Worm (Caenorhabditis elegans): ENCODE results near the gene F43B10.1.

Gene F43B10.1

DNA sequence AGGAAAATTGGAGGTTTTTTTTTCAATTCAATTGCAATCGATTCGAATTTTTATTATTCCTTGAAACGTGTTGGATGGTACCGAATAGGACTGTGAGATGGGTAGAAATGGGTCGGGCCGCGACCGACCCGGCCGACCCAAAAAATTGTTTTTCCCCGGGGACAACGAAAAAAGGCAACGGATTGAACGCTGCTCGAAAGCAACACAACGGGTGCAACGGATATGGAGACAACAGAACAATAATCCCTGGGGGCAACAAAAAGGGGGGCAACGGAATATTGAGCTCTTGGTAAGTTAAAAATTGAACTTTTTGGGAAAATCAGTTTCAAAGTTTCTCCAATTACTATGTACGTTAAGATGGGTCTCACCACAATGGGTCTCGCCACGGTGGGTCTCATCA is 39.4 kb downstream of the F43B10.1 start:
- TF ChIP-seq klf-2 (GFP tag; conservative IDR thresholded peaks at IDR 0.05): no peak
- no peak for TF ChIP-seq flt-1 (GFP tag; IDR thresholded peaks at IDR 0.05)
- TF ChIP-seq T22C8.4 (GFP tag; IDR thresholded peaks at IDR 0.05): no peak
- TF ChIP-seq tab-1 (GFP tag; IDR thresholded peaks at IDR 0.05): no peak
- TF ChIP-seq cog-1 (tag; optimal IDR thresholded peaks at IDR 0.05): no peak
- TF ChIP-seq ztf-29 (GFP tag; IDR thresholded peaks at IDR 0.05): no peak
- TF ChIP-seq ztf-23 (GFP tag; IDR thresholded peaks at IDR 0.05): no peak
- no peak for TF ChIP-seq med-1 (GFP tag; optimal IDR thresholded peaks at IDR 0.05; ENCODE audit: insufficient read depth)
- no peak for TF ChIP-seq ref-1 (GFP tag; conservative IDR thresholded peaks at IDR 0.05)

DNA sequence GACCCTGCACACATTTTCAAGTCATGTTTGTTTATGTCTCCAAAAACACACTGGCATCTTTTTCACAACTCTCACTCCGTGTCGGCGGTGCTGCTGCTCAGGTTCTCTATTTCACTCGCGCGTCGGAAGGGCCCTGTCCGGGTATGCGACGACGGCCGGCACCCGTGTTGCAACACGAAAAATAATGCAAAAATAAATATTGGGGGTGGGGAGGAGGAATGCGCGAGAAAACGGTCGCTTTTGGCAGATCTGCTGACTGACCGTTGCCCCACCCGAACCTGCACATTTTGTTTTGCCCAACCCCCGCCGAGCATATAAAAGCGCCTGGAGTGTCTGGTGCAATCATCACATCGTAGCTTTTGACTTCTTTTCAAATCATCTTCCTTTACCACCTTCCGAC is 41.2 kb downstream of the F43B10.1 start, which contains the start of gene cpg-19:
TSS of gene cpg-19 (plus strand) at position 341 of the 400 bp plus-strand sequence.
- no peak for TF ChIP-seq klf-2 (GFP tag; conservative IDR thresholded peaks at IDR 0.05)
- TF ChIP-seq cog-1 (tag; optimal IDR thresholded peaks at IDR 0.05): no peak
- no peak for TF ChIP-seq tab-1 (GFP tag; IDR thresholded peaks at IDR 0.05)
- no peak for TF ChIP-seq flt-1 (GFP tag; IDR thresholded peaks at IDR 0.05)
- TF ChIP-seq ref-1 (GFP tag; conservative IDR thresholded peaks at IDR 0.05): no peak
- no peak for TF ChIP-seq T22C8.4 (GFP tag; IDR thresholded peaks at IDR 0.05)
- no peak for TF ChIP-seq ztf-29 (GFP tag; IDR thresholded peaks at IDR 0.05)
- no peak for TF ChIP-seq ztf-23 (GFP tag; IDR thresholded peaks at IDR 0.05)
- no peak for TF ChIP-seq med-1 (GFP tag; optimal IDR thresholded peaks at IDR 0.05; ENCODE audit: insufficient read depth)

DNA sequence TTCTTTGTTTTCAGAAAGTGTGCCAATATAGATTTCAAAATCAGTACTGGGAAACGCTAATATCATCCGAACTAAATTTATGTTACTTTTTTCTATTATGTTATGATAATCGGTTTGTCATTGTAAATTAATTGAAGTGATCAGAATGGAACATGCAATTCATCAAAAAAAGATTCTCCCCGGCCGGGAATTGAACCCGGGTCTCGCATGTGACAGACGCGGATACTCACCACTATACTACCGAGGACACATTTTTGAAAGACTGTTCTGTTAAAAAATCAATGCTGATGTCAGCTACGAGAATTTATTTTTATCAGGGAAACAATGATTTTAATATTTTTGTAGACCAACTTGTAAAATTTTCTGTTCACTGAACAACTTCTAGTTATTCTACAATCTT is 43.5 kb downstream of the F43B10.1 start:
- TF ChIP-seq tab-1 (GFP tag; IDR thresholded peaks at IDR 0.05): no peak
- no peak for TF ChIP-seq klf-2 (GFP tag; conservative IDR thresholded peaks at IDR 0.05)
- TF ChIP-seq flt-1 (GFP tag; IDR thresholded peaks at IDR 0.05): no peak
- no peak for TF ChIP-seq T22C8.4 (GFP tag; IDR thresholded peaks at IDR 0.05)
- no peak for TF ChIP-seq med-1 (GFP tag; optimal IDR thresholded peaks at IDR 0.05; ENCODE audit: insufficient read depth)
- TF ChIP-seq cog-1 (tag; optimal IDR thresholded peaks at IDR 0.05): no peak
- TF ChIP-seq ztf-29 (GFP tag; IDR thresholded peaks at IDR 0.05): no peak
- TF ChIP-seq ref-1 (GFP tag; conservative IDR thresholded peaks at IDR 0.05): no peak
- TF ChIP-seq ztf-23 (GFP tag; IDR thresholded peaks at IDR 0.05): no peak

DNA sequence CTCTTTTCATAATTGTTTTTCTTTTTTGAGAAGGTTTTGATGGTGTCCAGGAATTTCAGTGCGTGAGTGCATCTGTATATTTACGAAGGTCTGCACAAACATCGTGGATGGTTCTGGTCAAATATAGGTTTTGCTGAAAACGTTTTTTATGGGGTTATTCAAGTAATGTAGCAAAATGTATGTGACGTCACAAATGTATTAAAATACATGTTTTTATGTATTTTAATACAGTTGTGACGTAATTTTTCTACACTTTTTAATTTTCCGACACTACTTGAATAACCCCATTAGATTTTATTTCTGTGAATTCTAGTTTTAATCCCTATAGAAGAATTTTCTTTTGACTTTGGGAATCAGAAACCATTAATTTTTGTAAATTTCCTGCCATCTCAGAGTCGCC is 43.9 kb downstream of the F43B10.1 start:
- TF ChIP-seq ztf-23 (GFP tag; IDR thresholded peaks at IDR 0.05) (no peak), tab-1 (GFP tag; IDR thresholded peaks at IDR 0.05) (no peak), ref-1 (GFP tag; conservative IDR thresholded peaks at IDR 0.05) (no peak), flt-1 (GFP tag; IDR thresholded peaks at IDR 0.05) (no peak), med-1 (GFP tag; optimal IDR thresholded peaks at IDR 0.05; ENCODE audit: insufficient read depth) (no peak), klf-2 (GFP tag; conservative IDR thresholded peaks at IDR 0.05) (no peak)

ce11 chrX:16618129-16618525 is 44.5 kb downstream of the F43B10.1 start:
- TF ChIP-seq klf-2 (GFP tag; conservative IDR thresholded peaks at IDR 0.05): no peak
- TF ChIP-seq flt-1 (GFP tag; IDR thresholded peaks at IDR 0.05): 0 out of 2 replicates have a peak, but pooled peaks have one; percentile 43

- TF ChIP-seq ztf-29 (GFP tag; IDR thresholded peaks at IDR 0.05) (no peak), med-1 (GFP tag; optimal IDR thresholded peaks at IDR 0.05; ENCODE audit: insufficient read depth) (no peak), klf-2 (GFP tag; conservative IDR thresholded peaks at IDR 0.05) (no peak), flt-1 (GFP tag; IDR thresholded peaks at IDR 0.05) (no peak), tab-1 (GFP tag; IDR thresholded peaks at IDR 0.05) (no peak), ref-1 (GFP tag; conservative IDR thresholded peaks at IDR 0.05) (no peak), ztf-23 (GFP tag; IDR thresholded peaks at IDR 0.05) (no peak), cog-1 (tag; optimal IDR thresholded peaks at IDR 0.05) (no peak), T22C8.4 (GFP tag; IDR thresholded peaks at IDR 0.05) (no peak)
Observed at ce11 chrX:16617427-16618128, 45.0 kb downstream of the F43B10.1 start.

DNA sequence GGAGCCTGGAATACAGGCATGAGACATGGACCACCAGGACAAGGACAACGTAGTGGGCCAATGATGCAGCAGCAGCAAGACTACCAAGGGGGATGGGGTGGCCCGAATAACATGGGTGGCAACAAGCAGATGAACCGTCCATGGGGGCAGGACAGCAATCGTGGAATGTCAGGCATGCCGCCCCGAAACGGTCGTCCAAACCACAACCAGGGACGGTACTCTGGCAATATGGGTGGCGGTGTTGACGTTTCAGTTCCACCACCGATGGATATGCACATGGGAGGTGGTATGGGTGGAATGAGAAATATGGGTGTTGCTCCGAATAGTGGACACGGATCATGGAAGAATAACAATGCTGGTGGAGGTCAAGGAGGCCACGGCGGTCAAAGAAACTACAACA is 48.5 kb downstream of the F43B10.1 start:
- TF ChIP-seq ztf-23 (GFP tag; IDR thresholded peaks at IDR 0.05) (no peak), ref-1 (GFP tag; conservative IDR thresholded peaks at IDR 0.05) (0 out of 2 replicates have a peak, but pooled peaks have one; percentile 11), T22C8.4 (GFP tag; IDR thresholded peaks at IDR 0.05) (no peak), med-1 (GFP tag; optimal IDR thresholded peaks at IDR 0.05; ENCODE audit: insufficient read depth) (no peak), flt-1 (GFP tag; IDR thresholded peaks at IDR 0.05) (no peak), klf-2 (GFP tag; conservative IDR thresholded peaks at IDR 0.05) (no peak), cog-1 (tag; optimal IDR thresholded peaks at IDR 0.05) (no peak), tab-1 (GFP tag; IDR thresholded peaks at IDR 0.05) (no peak)

DNA sequence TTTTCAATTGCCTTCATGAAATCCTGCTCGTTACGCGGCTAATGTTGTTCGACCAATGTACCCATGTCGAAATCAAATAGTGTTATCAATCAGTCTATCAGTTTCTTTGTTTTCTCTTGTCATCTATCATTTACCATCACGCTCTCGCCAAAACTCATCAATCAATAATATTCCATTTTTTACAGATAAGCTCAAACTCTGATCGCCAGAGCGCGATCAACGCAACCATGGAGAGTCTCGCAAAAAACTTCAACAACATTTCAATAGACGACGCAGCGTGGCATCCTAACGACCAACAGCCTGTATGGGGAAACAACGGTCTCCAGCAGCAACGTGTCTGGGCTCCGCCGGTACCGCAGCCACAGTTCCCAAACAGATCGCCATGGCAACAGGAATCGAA is 49.4 kb downstream of the F43B10.1 start, which contains the start of gene ain-1:
TSS of gene ain-1 (plus strand) at position 186 of the 400 bp plus-strand sequence.
- no peak for TF ChIP-seq klf-2 (GFP tag; conservative IDR thresholded peaks at IDR 0.05)
- TF ChIP-seq cog-1 (tag; optimal IDR thresholded peaks at IDR 0.05): no peak
- TF ChIP-seq ref-1 (GFP tag; conservative IDR thresholded peaks at IDR 0.05): no peak

DNA sequence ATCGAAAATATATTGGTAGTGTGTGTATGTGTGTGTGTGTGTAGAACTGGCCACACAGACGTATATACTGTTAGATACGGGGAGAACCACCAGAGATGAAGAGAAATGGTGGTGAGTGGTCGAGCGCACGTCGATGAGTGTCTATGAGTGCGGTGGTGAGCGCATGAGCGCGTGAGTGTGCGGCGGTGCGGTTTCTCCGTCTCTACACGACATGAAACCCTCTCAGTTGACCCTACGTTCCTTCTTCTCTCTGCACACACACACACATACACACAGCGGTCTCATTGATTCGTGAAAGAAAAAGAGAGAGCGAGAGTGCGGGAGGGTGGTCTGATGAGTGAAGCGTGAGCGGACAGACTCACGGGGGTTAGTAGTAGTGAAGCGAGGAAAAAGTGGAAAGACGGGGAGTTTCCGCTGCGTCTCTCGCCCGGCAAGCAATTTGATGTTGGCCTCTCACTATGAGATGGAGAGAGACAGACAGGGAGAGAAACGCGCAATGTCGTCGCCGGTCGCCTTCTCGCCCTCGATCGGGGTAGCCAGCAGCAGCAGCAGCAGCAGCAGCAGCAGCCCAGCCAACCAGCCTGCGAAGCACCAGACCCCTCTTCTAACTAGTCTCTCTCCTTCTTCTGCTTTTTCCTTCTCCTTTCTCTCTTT is 50.2 kb downstream of the F43B10.1 start:
- peak; percentile 76 for TF ChIP-seq flt-1 (GFP tag; IDR thresholded peaks at IDR 0.05)
- no peak for TF ChIP-seq klf-2 (GFP tag; conservative IDR thresholded peaks at IDR 0.05)
- TF ChIP-seq tab-1 (GFP tag; IDR thresholded peaks at IDR 0.05): peak; percentile 72; the same call in 1 of the 2 replicates
- peak; percentile 96 for TF ChIP-seq cog-1 (tag; optimal IDR thresholded peaks at IDR 0.05)
- no peak; the same call in 1 of the 2 replicates for TF ChIP-seq ztf-29 (GFP tag; IDR thresholded peaks at IDR 0.05)
- no peak for TF ChIP-seq T22C8.4 (GFP tag; IDR thresholded peaks at IDR 0.05)
- peak; percentile 37 for TF ChIP-seq ref-1 (GFP tag; conservative IDR thresholded peaks at IDR 0.05)
- no peak for TF ChIP-seq ztf-23 (GFP tag; IDR thresholded peaks at IDR 0.05)
